Worm (Caenorhabditis elegans): ENCODE results near the gene best-24.

DNA sequence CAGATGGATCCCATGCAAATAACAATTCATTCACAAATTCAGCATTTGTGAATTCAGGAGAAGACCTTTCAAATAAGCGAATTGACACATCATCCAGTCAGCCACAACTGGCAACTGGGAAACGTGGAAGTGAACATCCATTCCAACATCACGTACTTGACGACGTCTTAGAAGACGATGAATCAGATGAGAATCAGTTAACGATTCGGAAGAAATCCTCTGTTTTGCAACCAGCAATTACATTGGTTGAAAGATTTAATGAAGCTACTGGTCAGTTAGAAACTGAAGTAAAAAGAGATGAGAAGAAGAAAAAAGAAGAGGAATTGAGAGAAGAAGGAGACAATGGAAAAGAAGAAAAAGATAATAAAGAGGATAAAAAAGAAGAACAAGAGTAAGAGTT, 2.6 kb downstream of the best-24 start:
- TF ChIP-seq F13H6.1 (tag; optimal IDR thresholded peaks at IDR 0.05) (no peak), lin-39 (tag; optimal IDR thresholded peaks at IDR 0.05) (no peak), unc-55 (GFP tag; optimal IDR thresholded peaks at IDR 0.05) (no peak), ama-1 (optimal IDR thresholded peaks at IDR 0.05) (no peak), nhr-12 (tag; optimal IDR thresholded peaks at IDR 0.05) (no peak), fos-1 (tag; optimal IDR thresholded peaks at IDR 0.05) (no peak), elt-1 (tag; optimal IDR thresholded peaks at IDR 0.05) (no peak), unc-39 (tag; optimal IDR thresholded peaks at IDR 0.05) (no peak)

All from whole organism, L2 larva.